Fruit fly (Drosophila melanogaster) whole organism, embryonic: ENCODE data around the gene Clk.

ENCODE experiments used
- CG10321 ChIP-seq: fragments of 200-800 bp; sonication (Bioruptor generic); IDR thresholded peaks from 2 replicates; pipeline ENCODE4 v1.3.6; 2022; ENCODE audit warnings: missing biosample characterization, missing genetic modification characterization
- CG10462 ChIP-seq: fragments of 200-800 bp; sonication (Bioruptor generic); optimal IDR thresholded peaks from 2 replicates; lab custom pipeline; 2016; ENCODE audit warnings: missing biosample characterization, missing genetic modification characterization
- CG12659 ChIP-seq: fragments of 200-800 bp; sonication (Bioruptor generic); optimal IDR thresholded peaks from 3 replicates; lab custom pipeline; 2017; ENCODE audit warnings: mild to moderate bottlenecking, missing biosample characterization, missing genetic modification reagents, missing genetic modification characterization
- CG13296 ChIP-seq: fragments of 200-800 bp; sonication (Bioruptor generic); optimal IDR thresholded peaks from 3 replicates; lab custom pipeline; 2018; ENCODE audit warnings: missing biosample characterization, mild to moderate bottlenecking, missing genetic modification characterization
- CG13624 ChIP-seq: fragments of 200-800 bp; sonication (Bioruptor generic); optimal IDR thresholded peaks from 2 replicates; lab custom pipeline; 2016; ENCODE audit warnings: missing biosample characterization, missing genetic modification characterization
- CG14441 ChIP-seq: fragments of 200-800 bp; sonication (Bioruptor generic); IDR thresholded peaks from 2 replicates; pipeline ENCODE4 v1.3.6; 2022; ENCODE audit warnings: missing biosample characterization, missing genetic modification characterization
- CG16815 ChIP-seq: fragments of 200-800 bp; sonication (Bioruptor generic); optimal IDR thresholded peaks from 3 replicates; lab custom pipeline; 2017; ENCODE audit warnings: missing biosample characterization, mild to moderate bottlenecking, missing genetic modification characterization
- CG17328 ChIP-seq: fragments of 200-800 bp; sonication (Bioruptor generic); IDR thresholded peaks from 2 replicates; pipeline ENCODE4 v1.3.6; 2022; ENCODE audit warnings: missing biosample characterization, missing genetic modification characterization
- CG18011 ChIP-seq: fragments of 200-800 bp; sonication (Bioruptor generic); optimal IDR thresholded peaks from 2 replicates; lab custom pipeline; 2017; ENCODE audit warnings: missing biosample characterization, missing genetic modification characterization, mild to moderate bottlenecking, moderate library complexity, missing genotype
- CG18619 ChIP-seq: fragments of 200-800 bp; sonication (Bioruptor generic); optimal IDR thresholded peaks from 3 replicates; lab custom pipeline; 2017; ENCODE audit warnings: missing biosample characterization, mild to moderate bottlenecking, missing genetic modification characterization
- CG3281 ChIP-seq: fragments of 200-800 bp; sonication (Bioruptor generic); optimal IDR thresholded peaks from 3 replicates; lab custom pipeline; 2017; ENCODE audit warnings: missing biosample characterization, mild to moderate bottlenecking, missing genetic modification characterization
- CG4730 ChIP-seq: fragments of 200-800 bp; sonication (Bioruptor generic); IDR thresholded peaks from 2 replicates; pipeline ENCODE4 v1.3.6; 2022; ENCODE audit warnings: missing biosample characterization, missing genetic modification characterization
- CG5180 ChIP-seq: fragments of 200-800 bp; sonication (Bioruptor generic); optimal IDR thresholded peaks from 3 replicates; lab custom pipeline; 2017; ENCODE audit warnings: missing biosample characterization, missing genetic modification characterization, mild to moderate bottlenecking, moderate library complexity, missing genetic modification reagents
- CG6254 ChIP-seq: fragments of 200-800 bp; sonication (Bioruptor generic); optimal IDR thresholded peaks from 3 replicates; lab custom pipeline; 2017; ENCODE audit warnings: mild to moderate bottlenecking, missing biosample characterization, missing genetic modification reagents, missing genetic modification characterization
- CG7928 ChIP-seq: fragments of 200-800 bp; sonication (Bioruptor generic); optimal IDR thresholded peaks from 2 replicates; lab custom pipeline; 2017; ENCODE audit warnings: missing biosample characterization, mild to moderate bottlenecking, missing genetic modification characterization
- Chrac-16 ChIP-seq: fragments of 200-800 bp; sonication (Bioruptor generic); optimal IDR thresholded peaks from 3 replicates; lab custom pipeline; 2016; ENCODE audit warnings: missing biosample characterization, missing genetic modification characterization
- Deaf1 ChIP-seq: fragments of 200-800 bp; optimal IDR thresholded peaks from 3 replicates; lab custom pipeline; 2019; ENCODE audit warnings: missing biosample characterization, mild to moderate bottlenecking, missing genetic modification characterization, moderate library complexity
- Dll ChIP-seq: fragments of 200-800 bp; sonication (Bioruptor generic); IDR thresholded peaks from 4 replicates; pipeline ENCODE4 v1.3.6; 2022; ENCODE audit warnings: missing biosample characterization, missing genetic modification characterization; ENCODE audit not compliant: partially characterized antibody
- Fer1 ChIP-seq: fragments of 200-800 bp; sonication (Bioruptor generic); optimal IDR thresholded peaks from 2 replicates; lab custom pipeline; 2017; ENCODE audit warnings: missing biosample characterization, mild to moderate bottlenecking, missing genetic modification characterization
- Gug ChIP-seq: fragments of 200-800 bp; sonication (Bioruptor generic); IDR thresholded peaks from 4 replicates; pipeline ENCODE4 v1.3.6; 2022; ENCODE audit warnings: missing biosample characterization, missing genetic modification characterization
- Hr3 ChIP-seq: fragments of 200-800 bp; sonication (Bioruptor generic); optimal IDR thresholded peaks from 3 replicates; lab custom pipeline; 2016; ENCODE audit warnings: missing biosample characterization, missing genetic modification characterization
- Hsf ChIP-seq: fragments of 200-800 bp; sonication (Bioruptor generic); optimal IDR thresholded peaks from 3 replicates; lab custom pipeline; 2016; ENCODE audit warnings: missing biosample characterization, missing genetic modification characterization
- Lpt ChIP-seq: fragments of >200 bp; optimal IDR thresholded peaks from 2 replicates; lab custom pipeline; 2018; ENCODE audit warnings: missing biosample characterization, missing genetic modification characterization
- MBD-R2 ChIP-seq: fragments of 200-800 bp; sonication (Bioruptor generic); IDR thresholded peaks from 2 replicates; pipeline ENCODE4 v1.3.6; 2022; ENCODE audit warnings: missing biosample characterization, missing genetic modification characterization
- Mes4 ChIP-seq: fragments of 200-800 bp; sonication (Bioruptor generic); optimal IDR thresholded peaks from 2 replicates; lab custom pipeline; 2016; ENCODE audit warnings: missing biosample characterization, missing genetic modification characterization
- Stat92E ChIP-seq, 3 experiments: fragments of >200 bp in 2 of 3; fragments of 200-800 bp in 1 of 3; sonication (Bioruptor generic) in 1 of 3; optimal IDR thresholded peaks; 2 replicates each; lab custom pipeline; 2017 to 2019; ENCODE audit warnings: missing biosample characterization in 3 of 3, missing genetic modification characterization in 3 of 3, mild to moderate bottlenecking in 1 of 3, moderate library complexity in 1 of 3
- Taf1 ChIP-seq: fragments of 200-800 bp; sonication (Bioruptor generic); IDR thresholded peaks from 2 replicates; pipeline ENCODE4 v1.3.6; 2022; ENCODE audit warnings: missing biosample characterization, missing genetic modification characterization
- Usf ChIP-seq: fragments of 200-800 bp; sonication (Bioruptor generic); optimal IDR thresholded peaks from 2 replicates; lab custom pipeline; 2017; ENCODE audit warnings: missing genotype, missing biosample characterization, missing genetic modification characterization
- YL-1 ChIP-seq: fragments of 200-800 bp; sonication (Bioruptor generic); optimal IDR thresholded peaks from 3 replicates; lab custom pipeline; 2017; ENCODE audit warnings: missing biosample characterization, mild to moderate bottlenecking, missing genetic modification characterization
- abd-A ChIP-seq: fragments of 200-800 bp; sonication (Bioruptor generic); optimal IDR thresholded peaks from 3 replicates; lab custom pipeline; 2019; ENCODE audit warnings: missing biosample characterization, mild to moderate bottlenecking, missing genetic modification characterization, moderate library complexity
- ac ChIP-seq: fragments of 200-800 bp; sonication (Bioruptor generic); optimal IDR thresholded peaks from 3 replicates; lab custom pipeline; 2017; ENCODE audit warnings: missing biosample characterization, mild to moderate bottlenecking, missing genetic modification characterization
- ap ChIP-seq: fragments of 200-800 bp; sonication (Bioruptor generic); IDR thresholded peaks from 2 replicates; pipeline ENCODE4 v1.3.6; 2022; ENCODE audit warnings: missing biosample characterization, missing genetic modification characterization
- br ChIP-seq: fragments of >200 bp; optimal IDR thresholded peaks from 2 replicates; lab custom pipeline; 2017
- cato ChIP-seq: fragments of 200-800 bp; sonication (Bioruptor generic); optimal IDR thresholded peaks from 2 replicates; lab custom pipeline; 2016; ENCODE audit warnings: missing biosample characterization, missing genetic modification characterization, borderline replicate concordance
- crol ChIP-seq: fragments of 200-800 bp; sonication (Bioruptor generic); IDR thresholded peaks from 2 replicates; pipeline ENCODE4 v1.3.6; 2022; ENCODE audit warnings: missing biosample characterization, missing genetic modification characterization
- exex ChIP-seq: fragments of 200-800 bp; sonication (Bioruptor generic); optimal IDR thresholded peaks from 4 replicates; lab custom pipeline; 2018; ENCODE audit warnings: missing biosample characterization, mild to moderate bottlenecking, missing genetic modification characterization, moderate library complexity
- h ChIP-seq: fragments of >200 bp; optimal IDR thresholded peaks from 2 replicates; lab custom pipeline; 2017
- jigr1 ChIP-seq: fragments of 200-800 bp; sonication (Bioruptor generic); IDR thresholded peaks from 3 replicates; pipeline ENCODE4 v1.3.6; 2022; ENCODE audit warnings: missing biosample characterization, missing genetic modification characterization
- mld ChIP-seq: fragments of 200-800 bp; sonication (Bioruptor generic); IDR thresholded peaks from 3 replicates; pipeline ENCODE4 v1.3.6; 2022; ENCODE audit warnings: missing biosample characterization, missing genetic modification characterization; ENCODE audit not compliant: partially characterized antibody
- peb ChIP-seq: fragments of 200-800 bp; sonication (Bioruptor generic); IDR thresholded peaks from 2 replicates; pipeline ENCODE4 v1.3.6; 2022; ENCODE audit warnings: missing biosample characterization, missing genetic modification characterization
- pho ChIP-seq: fragments of 200-800 bp; sonication (Bioruptor generic); optimal IDR thresholded peaks from 2 replicates; lab custom pipeline; 2016; ENCODE audit warnings: missing biosample characterization, missing genetic modification characterization
- phol ChIP-seq: fragments of 200-800 bp; sonication (Bioruptor generic); optimal IDR thresholded peaks from 3 replicates; lab custom pipeline; 2018; ENCODE audit warnings: missing biosample characterization, mild to moderate bottlenecking, missing genetic modification characterization, moderate library complexity
- pros ChIP-seq: fragments of 200-800 bp; sonication (Bioruptor generic); optimal IDR thresholded peaks from 3 replicates; lab custom pipeline; 2019; ENCODE audit warnings: missing biosample characterization, mild to moderate bottlenecking, missing genetic modification characterization, moderate library complexity
- ro ChIP-seq: fragments of 200-800 bp; sonication (Bioruptor generic); IDR thresholded peaks from 2 replicates; pipeline ENCODE4 v1.3.6; 2022; ENCODE audit warnings: missing biosample characterization, missing genetic modification characterization
- sna ChIP-seq: fragments of 200-800 bp; sonication (Bioruptor generic); IDR thresholded peaks from 2 replicates; pipeline ENCODE4 v1.3.6; 2022; ENCODE audit warnings: missing biosample characterization, missing genetic modification characterization; ENCODE audit not compliant: partially characterized antibody
- ssp ChIP-seq: fragments of 200-800 bp; sonication (Bioruptor generic); IDR thresholded peaks from 2 replicates; pipeline ENCODE4 v1.3.6; 2022; ENCODE audit warnings: missing biosample characterization, missing genetic modification characterization
- sug ChIP-seq: fragments of 200-800 bp; optimal IDR thresholded peaks from 2 replicates; lab custom pipeline; 2019; ENCODE audit warnings: missing biosample characterization, mild to moderate bottlenecking, missing genetic modification characterization, moderate library complexity
- usp ChIP-seq: fragments of >200 bp; optimal IDR thresholded peaks from 2 replicates; lab custom pipeline; 2017; ENCODE audit warnings: missing biosample characterization, missing genetic modification characterization
- zen ChIP-seq: fragments of 200-800 bp; sonication (Bioruptor generic); optimal IDR thresholded peaks from 3 replicates; lab custom pipeline; 2018; ENCODE audit warnings: missing biosample characterization, mild to moderate bottlenecking, missing genetic modification characterization, moderate library complexity

Clk gene

dm6 chr3L:7809289-7810099, 34.1 kb upstream of the Clk start, which contains the start of gene CG32369 (continued):
- peak; percentile 29 for TF ChIP-seq CG10462 (GFP tag; lab: Kevin White, UChicago)
- TF ChIP-seq sna: 0 out of 2 replicates have a peak, but pooled peaks have one; percentile 20
- TF ChIP-seq CG7928: no peak
- no peak for TF ChIP-seq peb (GFP tag; lab: Robert Waterston, UW)
- no peak for TF ChIP-seq br (lab: Kevin White, UChicago)
- TF ChIP-seq crol: peak; percentile 91; the same call in 1 of the 2 replicates
- peak; percentile 0 for TF ChIP-seq pho (GFP tag; lab: Kevin White, UChicago)
- no peak for TF ChIP-seq cato (GFP tag; lab: Kevin White, UChicago)
- TF ChIP-seq Dll (GFP tag; lab: Robert Waterston, UW): 0 out of 4 replicates have a peak, but pooled peaks have one; percentile 46
- no peak for TF ChIP-seq ro (GFP tag; lab: Robert Waterston, UW)
- peak; percentile 66 for TF ChIP-seq Fer1 (GFP tag; lab: Kevin White, UChicago)
- no peak for TF ChIP-seq mld (GFP tag; lab: Robert Waterston, UW)
- no peak for TF ChIP-seq jigr1 (GFP tag; lab: Robert Waterston, UW)
- TF ChIP-seq CG4730 (GFP tag; lab: Robert Waterston, UW): no peak
- TF ChIP-seq CG18619 (GFP tag; lab: Kevin White, UChicago): peak; percentile 13
- peak; percentile 4 for TF ChIP-seq exex
- no peak for TF ChIP-seq Mes4 (GFP tag; lab: Kevin White, UChicago)
- TF ChIP-seq CG13296 (GFP tag; lab: Kevin White, UChicago): peak; percentile 56
- no peak for TF ChIP-seq ac (GFP tag; lab: Kevin White, UChicago)
- no peak for TF ChIP-seq Usf (GFP tag; lab: Kevin White, UChicago)
- peak; percentile 18; the same call in 1 of the 4 replicates for TF ChIP-seq Gug (GFP tag; lab: Robert Waterston, UW)
- no peak for TF ChIP-seq Stat92E (GFP tag; optimal IDR thresholded peaks at IDR 0.05; lab: Kevin White, UChicago)
- TF ChIP-seq ap (GFP tag; lab: Robert Waterston, UW): no peak
- TF ChIP-seq h (lab: Kevin White, UChicago): no peak
- TF ChIP-seq Taf1 (GFP tag; lab: Robert Waterston, UW): 0 out of 2 replicates have a peak, but pooled peaks have one; percentile 35
- no peak for TF ChIP-seq Chrac-16
- TF ChIP-seq abd-A (tag; lab: Kevin White, UChicago): peak; percentile 75
- TF ChIP-seq Lpt: no peak
- TF ChIP-seq Hr3 (GFP tag; lab: Kevin White, UChicago): no peak
- peak; percentile 60 for TF ChIP-seq CG5180 (GFP tag; lab: Kevin White, UChicago)
- no peak for TF ChIP-seq usp
- no peak for TF ChIP-seq CG13624
- 0 out of 2 replicates have a peak, but pooled peaks have one; percentile 23 for TF ChIP-seq MBD-R2 (GFP tag; lab: Robert Waterston, UW)
- no peak for TF ChIP-seq Hsf
- TF ChIP-seq CG3281: peak; percentile 50
- no peak for TF ChIP-seq CG12659
- no peak for TF ChIP-seq ssp (GFP tag; lab: Robert Waterston, UW)
- TF ChIP-seq CG18011 (GFP tag; lab: Kevin White, UChicago): no peak
- TF ChIP-seq CG16815: no peak
- TF ChIP-seq CG10321 (GFP tag; lab: Robert Waterston, UW): peak; percentile 52
- peak; percentile 18 for TF ChIP-seq sug (tag; lab: Kevin White, UChicago)
- no peak for TF ChIP-seq CG6254 (GFP tag; lab: Kevin White, UChicago)
- no peak for TF ChIP-seq zen (tag; lab: Kevin White, UChicago)
- no peak for TF ChIP-seq pros
- TF ChIP-seq phol: no peak
- peak; percentile 25; the same call in 1 of the 2 replicates for TF ChIP-seq CG14441 (GFP tag; lab: Robert Waterston, UW)
- no peak for TF ChIP-seq Deaf1 (tag; lab: Kevin White, UChicago)
- TF ChIP-seq YL-1 (GFP tag; lab: Kevin White, UChicago): peak; percentile 31
- TF ChIP-seq CG17328 (GFP tag; lab: Robert Waterston, UW): peak; percentile 38; the same call in 1 of the 2 replicates
